Worm (Caenorhabditis elegans) whole organism, L4 larva: ENCODE measurements around the gene pqn-2.

ENCODE experiments used
- F10B5.3 ChIP-seq: sonication (generic microtip); optimal IDR thresholded peaks from 2 replicates; lab custom pipeline; 2016; ENCODE audit warnings: mild to moderate bottlenecking, missing genetic modification characterization, missing compliant biosample characterization
- F26F4.8 ChIP-seq: fragments of 200-800 bp; sonication (Bioruptor generic); conservative IDR thresholded peaks from 2 replicates; pipeline ENCODE4 v1.3.6; 2022; ENCODE audit warnings: missing genetic modification characterization, missing compliant biosample characterization
- F37D6.2 ChIP-seq: sonication (generic microtip); optimal IDR thresholded peaks from 2 replicates; lab custom pipeline; 2016; ENCODE audit warnings: mild to moderate bottlenecking, missing genetic modification characterization, missing compliant biosample characterization
- T20F7.1 ChIP-seq: fragments of 200-800 bp; sonication (Bioruptor generic); optimal IDR thresholded peaks from 2 replicates; lab custom pipeline; 2018; ENCODE audit warnings: mild to moderate bottlenecking, missing genetic modification characterization, missing compliant biosample characterization
- T26A8.4 ChIP-seq: fragments of 200-800 bp; sonication (Bioruptor generic); IDR thresholded peaks from 2 replicates; pipeline ENCODE4 v1.3.6; 2022; ENCODE audit warnings: missing genetic modification characterization, missing compliant biosample characterization
- ZK337.2 ChIP-seq: fragments of 200-800 bp; sonication (Bioruptor generic); IDR thresholded peaks from 2 replicates; pipeline ENCODE4 v1.3.6; 2022; ENCODE audit warnings: missing genetic modification reagents, missing genetic modification characterization, missing compliant biosample characterization
- aha-1 ChIP-seq: fragments of 150-350 bp; peaks from one replicate; lab custom pipeline; 2014; ENCODE audit warnings: missing biosample characterization, missing genetic modification characterization
- ceh-62 ChIP-seq: sonication (generic microtip); optimal IDR thresholded peaks from 2 replicates; lab custom pipeline; 2017; ENCODE audit warnings: missing biosample characterization, missing genetic modification characterization
- daf-16 ChIP-seq, 3 experiments: sonication (generic microtip); optimal IDR thresholded peaks; 2 replicates each; lab custom pipeline; 2016 to 2017; ENCODE audit warnings: missing genetic modification characterization in 3 of 3, missing genetic modification reagents in 3 of 3, mild to moderate bottlenecking in 2 of 3, missing compliant biosample characterization in 2 of 3, missing biosample characterization in 1 of 3, moderate library complexity in 1 of 3
- dmd-6 ChIP-seq: fragments of 200-800 bp; sonication (Bioruptor generic); IDR thresholded peaks from 2 replicates; pipeline ENCODE4 v1.3.6; 2022; ENCODE audit warnings: missing genetic modification reagents, missing genetic modification characterization, missing compliant biosample characterization
- dmd-9 ChIP-seq: fragments of 200-800 bp; sonication (Bioruptor generic); IDR thresholded peaks from 2 replicates; pipeline ENCODE4 v1.3.6; 2022; ENCODE audit warnings: missing genetic modification reagents, missing genetic modification characterization, missing compliant biosample characterization
- dpl-1 ChIP-seq: fragments of 150-350 bp; optimal IDR thresholded peaks from 2 replicates; lab custom pipeline; 2014; ENCODE audit warnings: missing biosample characterization, missing genetic modification reagents, missing genetic modification characterization
- duxl-1 ChIP-seq: sonication (generic microtip); optimal IDR thresholded peaks from 2 replicates; lab custom pipeline; 2016; ENCODE audit warnings: mild to moderate bottlenecking, missing genetic modification characterization, moderate library complexity, missing compliant biosample characterization; ENCODE audit not compliant: poor library complexity
- dve-1 ChIP-seq: sonication (generic microtip); optimal IDR thresholded peaks from 2 replicates; lab custom pipeline; 2017; ENCODE audit warnings: antibody characterized with exemption, mild to moderate bottlenecking, missing genetic modification characterization, missing compliant biosample characterization; ENCODE audit not compliant: insufficient read depth
- egl-27 ChIP-seq: sonication (generic microtip); optimal IDR thresholded peaks from 3 replicates; lab custom pipeline; 2017; ENCODE audit warnings: missing biosample characterization, missing genetic modification reagents, missing genetic modification characterization
- hif-1 ChIP-seq, 2 experiments: sonication (generic microtip); optimal IDR thresholded peaks; 2 replicates each; lab custom pipeline; 2016 to 2017; ENCODE audit warnings: missing compliant biosample characterization in 2 of 2, missing genetic modification characterization in 2 of 2, missing genetic modification reagents in 2 of 2, missing genotype in 2 of 2, mild to moderate bottlenecking in 1 of 2
- hlh-11 ChIP-seq: fragments of 200-800 bp; sonication (Bioruptor generic); optimal IDR thresholded peaks from 2 replicates; lab custom pipeline; 2018; ENCODE audit warnings: mild to moderate bottlenecking, missing genetic modification characterization, missing compliant biosample characterization
- hlh-30 ChIP-seq: sonication (generic microtip); optimal IDR thresholded peaks from 2 replicates; lab custom pipeline; 2017; ENCODE audit warnings: antibody characterized with exemption, mild to moderate bottlenecking, missing genetic modification characterization, missing compliant biosample characterization; ENCODE audit not compliant: insufficient read depth
- hmg-1.1 ChIP-seq: fragments of 200-800 bp; sonication (Bioruptor generic); IDR thresholded peaks from 2 replicates; pipeline ENCODE4 v1.3.6; 2022; ENCODE audit warnings: missing genetic modification reagents, missing genetic modification characterization, missing compliant biosample characterization
- lin-13 ChIP-seq: fragments of 150-350 bp; optimal IDR thresholded peaks from 2 replicates; lab custom pipeline; 2014; ENCODE audit warnings: missing biosample characterization, missing genetic modification reagents, missing genetic modification characterization
- lin-15B ChIP-seq: fragments of 150-350 bp; sonication (generic microtip); optimal IDR thresholded peaks from 3 replicates; lab custom pipeline; 2014; ENCODE audit warnings: missing biosample characterization, missing genetic modification characterization
- lin-38 ChIP-seq: fragments of 200-800 bp; sonication (Bioruptor generic); IDR thresholded peaks from 2 replicates; pipeline ENCODE4 v1.3.6; 2022; ENCODE audit warnings: missing genetic modification reagents, missing genetic modification characterization, missing compliant biosample characterization
- lir-3 ChIP-seq: sonication (generic microtip); optimal IDR thresholded peaks from 2 replicates; lab custom pipeline; 2016; ENCODE audit warnings: mild to moderate bottlenecking, missing genetic modification characterization, missing compliant biosample characterization
- lsy-2 ChIP-seq, 2 experiments: fragments of 150-350 bp in 1 of 2; sonication (generic microtip) in 1 of 2; optimal IDR thresholded peaks; 2 replicates each; lab custom pipeline; 2014 to 2017; ENCODE audit warnings: missing biosample characterization in 2 of 2, missing genetic modification characterization in 2 of 2
- madf-5 ChIP-seq, 2 experiments: fragments of 200-800 bp; sonication (Bioruptor generic); IDR thresholded peaks; 2 replicates each; pipeline ENCODE4 v1.3.6; 2022; ENCODE audit warnings: missing compliant biosample characterization in 2 of 2, missing genetic modification characterization in 2 of 2
- madf-9 ChIP-seq: fragments of 200-800 bp; sonication (Bioruptor generic); conservative IDR thresholded peaks from 2 replicates; pipeline ENCODE4 v1.3.6; 2022; ENCODE audit warnings: missing genetic modification reagents, missing genetic modification characterization, missing compliant biosample characterization
- mdl-1 ChIP-seq, 2 experiments: fragments of 150-350 bp in 1 of 2; sonication (generic microtip) in 1 of 2; optimal IDR thresholded peaks; 2 replicates each; lab custom pipeline; 2014 to 2017; ENCODE audit warnings: missing biosample characterization in 2 of 2, missing genetic modification characterization in 2 of 2
- mep-1 ChIP-seq: fragments of 150-350 bp; sonication (generic microtip); optimal IDR thresholded peaks from 3 replicates; lab custom pipeline; 2014; ENCODE audit warnings: missing biosample characterization, missing genetic modification characterization
- mes-2 ChIP-seq: sonication (generic microtip); optimal IDR thresholded peaks from 2 replicates; lab custom pipeline; 2016; ENCODE audit warnings: missing genotype, mild to moderate bottlenecking, missing genetic modification characterization, missing compliant biosample characterization; ENCODE audit not compliant: poor library complexity, severe bottlenecking
- nhr-102 ChIP-seq: sonication (generic microtip); optimal IDR thresholded peaks from 2 replicates; lab custom pipeline; 2016; ENCODE audit warnings: mild to moderate bottlenecking, missing genetic modification characterization, moderate library complexity, missing compliant biosample characterization
- nhr-28 ChIP-seq: fragments of 150-350 bp; optimal IDR thresholded peaks from 2 replicates; lab custom pipeline; 2014; ENCODE audit warnings: missing biosample characterization, missing genetic modification characterization
- nhr-42 ChIP-seq: fragments of 200-800 bp; sonication (Bioruptor generic); IDR thresholded peaks from 2 replicates; pipeline ENCODE4 v1.3.6; 2022; ENCODE audit warnings: missing genetic modification characterization, missing compliant biosample characterization
- nhr-48 ChIP-seq: sonication (generic microtip); optimal IDR thresholded peaks from 2 replicates; lab custom pipeline; 2016; ENCODE audit warnings: mild to moderate bottlenecking, missing genetic modification characterization, missing compliant biosample characterization
- nhr-6 ChIP-seq: fragments of 150-350 bp; optimal IDR thresholded peaks from 2 replicates; lab custom pipeline; 2014; ENCODE audit warnings: missing biosample characterization, missing genetic modification characterization
- php-3 ChIP-seq: fragments of 200-800 bp; sonication (Bioruptor generic); IDR thresholded peaks from 2 replicates; pipeline ENCODE4 v1.3.6; 2022; ENCODE audit warnings: missing genetic modification reagents, missing genetic modification characterization, missing compliant biosample characterization
- rbr-2 ChIP-seq: sonication (generic microtip); optimal IDR thresholded peaks from 2 replicates; lab custom pipeline; 2016; ENCODE audit warnings: missing genotype, missing genetic modification characterization, missing compliant biosample characterization
- set-16 ChIP-seq: fragments of 200-800 bp; sonication (Bioruptor generic); IDR thresholded peaks from 2 replicates; pipeline ENCODE4 v1.3.6; 2022; ENCODE audit warnings: missing genetic modification reagents, missing genetic modification characterization, missing compliant biosample characterization
- snpc-4 ChIP-seq: fragments of 150-350 bp; optimal IDR thresholded peaks from 2 replicates; lab custom pipeline; 2014; ENCODE audit warnings: missing biosample characterization, missing genetic modification characterization
- unc-130 ChIP-seq: sonication (generic microtip); optimal IDR thresholded peaks from 2 replicates; lab custom pipeline; 2016; ENCODE audit warnings: missing genetic modification reagents, missing genetic modification characterization, missing compliant biosample characterization

Gene pqn-2

DNA sequence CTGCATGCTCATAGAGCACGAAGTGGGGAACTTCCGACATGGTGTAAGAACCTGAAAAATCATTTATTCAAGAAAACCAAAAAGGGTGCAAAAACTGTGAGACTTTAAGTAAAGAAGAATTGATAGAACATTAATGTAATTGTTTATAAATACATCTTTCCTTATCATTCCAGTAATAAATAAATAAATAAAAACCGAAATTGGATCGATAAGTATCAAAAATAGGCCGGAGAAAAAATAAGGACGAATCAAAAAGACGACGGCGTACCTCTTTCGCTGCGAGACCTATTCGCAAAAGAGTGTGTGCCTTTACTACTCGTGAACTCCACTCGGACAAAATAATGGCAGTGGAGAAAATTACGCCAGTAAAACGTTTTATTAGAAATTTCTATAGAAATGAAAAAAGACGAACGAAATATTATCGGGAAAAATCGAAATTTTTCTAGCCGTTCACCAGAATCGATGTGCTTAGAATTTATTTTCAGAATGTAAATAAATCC is 29.3 kb upstream of the pqn-2 start, which contains the start of gene nol-56 (continued):
- TF ChIP-seq nhr-6 (tag; lab: Kevin White, UChicago) = peak; percentile 62
- TF ChIP-seq dpl-1 (GFP tag; lab: Kevin White, UChicago) = peak; percentile 89
- TF ChIP-seq mdl-1 (tag; optimal IDR thresholded peaks at IDR 0.05; lab: Kevin White, UChicago) = peak in 1 of 2 experiments; percentile 36
- TF ChIP-seq F10B5.3 = no peak
- peak; percentile 52 for TF ChIP-seq lin-13 (GFP tag; lab: Kevin White, UChicago)
- no peak for TF ChIP-seq ceh-62 (tag; lab: Kevin White, UChicago)
- 0 out of 2 replicates have a peak, but pooled peaks have one; percentile 8 for TF ChIP-seq nhr-42 (GFP tag; lab: Robert Waterston, UW)

DNA sequence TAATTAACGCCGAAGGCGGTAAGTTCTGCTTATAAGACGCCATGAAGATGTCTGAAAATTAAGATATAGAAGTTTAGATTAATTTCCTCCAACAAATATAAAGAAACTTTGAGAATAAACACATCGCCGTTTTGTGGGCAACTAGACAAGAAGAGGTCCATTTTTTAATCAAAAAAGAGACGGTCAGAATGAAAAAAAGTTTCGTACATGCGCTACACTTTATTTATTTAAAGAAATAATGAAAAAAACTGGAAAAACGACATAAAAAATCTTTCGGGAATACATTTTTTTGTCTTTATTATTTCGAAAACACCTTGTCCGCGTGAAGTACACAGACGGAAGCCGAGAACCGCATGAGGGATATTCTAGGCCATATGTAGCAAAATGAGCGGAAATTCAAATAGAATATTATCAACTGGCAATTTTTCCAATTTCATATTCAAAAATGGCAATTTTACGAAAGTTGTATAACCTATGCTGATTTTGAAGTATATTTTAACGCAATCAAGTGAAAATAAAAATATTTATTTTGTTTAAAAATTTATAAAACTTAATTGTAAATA is 26.4 kb upstream of the pqn-2 start, which contains the start of gene sluh-7:
TSS of gene sluh-7 (minus strand) at position 51 of the 563 bp plus-strand sequence.
- TF ChIP-seq hlh-11 (peak; percentile 42), F37D6.2 (tag; lab: Kevin White, UChicago) (peak; percentile 55), lin-13 (GFP tag; lab: Kevin White, UChicago) (peak; percentile 27), nhr-6 (tag; lab: Kevin White, UChicago) (peak; percentile 86), T26A8.4 (GFP tag; lab: Robert Waterston, UW) (no peak), ZK337.2 (GFP tag; lab: Robert Waterston, UW) (peak; percentile 84), dpl-1 (GFP tag; lab: Kevin White, UChicago) (peak; percentile 94), set-16 (GFP tag; lab: Robert Waterston, UW) (no peak), dve-1 (tag; lab: Kevin White, UChicago) (peak; percentile 74), hlh-30 (peak; percentile 72), lin-38 (GFP tag; lab: Robert Waterston, UW) (peak; percentile 78), hif-1 (tag; optimal IDR thresholded peaks at IDR 0.05; lab: Kevin White, UChicago) (peak in 1 of 2 experiments; percentile 88), lsy-2 (tag; optimal IDR thresholded peaks at IDR 0.05; lab: Kevin White, UChicago) (peak in 1 of 2 experiments; percentile 88), egl-27 (no peak), duxl-1 (tag; lab: Kevin White, UChicago) (peak; percentile 49), daf-16 (GFP tag; optimal IDR thresholded peaks at IDR 0.05; lab: Kevin White, UChicago) (no peak), daf-16 (tag; optimal IDR thresholded peaks at IDR 0.05; lab: Kevin White, UChicago) (peak; percentile 52), T20F7.1 (GFP tag; lab: Kevin White, UChicago) (peak; percentile 69), nhr-28 (tag; lab: Kevin White, UChicago) (peak; percentile 30), unc-130 (peak; percentile 95), lir-3 (tag; lab: Kevin White, UChicago) (no peak), madf-9 (GFP tag; lab: Robert Waterston, UW) (peak; percentile 75), madf-5 (GFP tag; IDR thresholded peaks at IDR 0.05; lab: Robert Waterston, UW) (no peak), mes-2 (tag; lab: Kevin White, UChicago) (peak; percentile 99), dmd-9 (GFP tag; lab: Robert Waterston, UW) (peak; percentile 82), aha-1 (peak; percentile 79), nhr-102 (tag; lab: Kevin White, UChicago) (peak; percentile 66), F26F4.8 (GFP tag; lab: Robert Waterston, UW) (no peak), php-3 (GFP tag; lab: Robert Waterston, UW) (no peak), nhr-48 (tag; lab: Kevin White, UChicago) (peak; percentile 6), dmd-6 (GFP tag; lab: Robert Waterston, UW) (peak; percentile 56; the same call in 1 of the 2 replicates), hmg-1.1 (GFP tag; lab: Robert Waterston, UW) (0 out of 2 replicates have a peak, but pooled peaks have one; percentile 12), lin-15B (tag; lab: Kevin White, UChicago) (peak; percentile 3), rbr-2 (tag; lab: Kevin White, UChicago) (peak; percentile 63), mep-1 (peak; percentile 70), F10B5.3 (no peak), snpc-4 (no peak)
